Fruit fly (Drosophila melanogaster) whole organism, embryonic: Measurements from ENCODE around the gene Mekk1.

Experiments used
- CG10431 ChIP-seq: fragments of 200-800 bp; sonication (Bioruptor generic); optimal IDR thresholded peaks from 3 replicates; lab custom pipeline; 2018; ENCODE audit warnings: missing biosample characterization, mild to moderate bottlenecking, missing genetic modification characterization
- CG10979 ChIP-seq: fragments of 200-800 bp; sonication (Bioruptor generic); optimal IDR thresholded peaks from 2 replicates; lab custom pipeline; 2018; ENCODE audit warnings: missing biosample characterization, mild to moderate bottlenecking, missing genetic modification characterization, moderate library complexity
- CG11093 ChIP-seq: fragments of 200-800 bp; sonication (Bioruptor generic); IDR thresholded peaks from 3 replicates; pipeline ENCODE4 v1.3.6; 2022; ENCODE audit warnings: missing biosample characterization, missing genetic modification characterization
- CG11504 ChIP-seq: fragments of 200-800 bp; sonication (Bioruptor generic); optimal IDR thresholded peaks from 3 replicates; lab custom pipeline; 2019; ENCODE audit warnings: missing biosample characterization, mild to moderate bottlenecking, missing genetic modification characterization, moderate library complexity
- CG13296 ChIP-seq: fragments of 200-800 bp; sonication (Bioruptor generic); optimal IDR thresholded peaks from 3 replicates; lab custom pipeline; 2018; ENCODE audit warnings: missing biosample characterization, mild to moderate bottlenecking, missing genetic modification characterization
- CG13775 ChIP-seq: fragments of 200-800 bp; sonication (Bioruptor generic); optimal IDR thresholded peaks from 3 replicates; lab custom pipeline; 2017; ENCODE audit warnings: missing biosample characterization, mild to moderate bottlenecking, missing genetic modification characterization
- CG14014 ChIP-seq: fragments of 200-800 bp; sonication (Bioruptor generic); IDR thresholded peaks from 2 replicates; pipeline ENCODE4 v1.3.6; 2022; ENCODE audit warnings: missing biosample characterization, missing genetic modification characterization
- CG15479 ChIP-seq: fragments of 200-800 bp; sonication (Bioruptor generic); optimal IDR thresholded peaks from 3 replicates; lab custom pipeline; 2019; ENCODE audit warnings: missing biosample characterization, mild to moderate bottlenecking, missing genetic modification characterization, moderate library complexity
- CG15601 ChIP-seq: fragments of 200-800 bp; sonication (Bioruptor generic); optimal IDR thresholded peaks from 3 replicates; lab custom pipeline; 2019; ENCODE audit warnings: missing biosample characterization, mild to moderate bottlenecking, missing genetic modification characterization, moderate library complexity
- CG2889 ChIP-seq: fragments of 200-800 bp; sonication (Bioruptor generic); IDR thresholded peaks from 3 replicates; pipeline ENCODE4 v1.3.6; 2022; ENCODE audit warnings: missing biosample characterization, missing genetic modification characterization
- CG31388 ChIP-seq: fragments of 200-800 bp; sonication (Bioruptor generic); optimal IDR thresholded peaks from 2 replicates; lab custom pipeline; 2016; ENCODE audit warnings: missing biosample characterization, missing genetic modification characterization
- CG34224 ChIP-seq: fragments of 200-800 bp; sonication (Bioruptor generic); IDR thresholded peaks from 3 replicates; pipeline ENCODE4 v1.3.6; 2022; ENCODE audit warnings: missing biosample characterization, missing genetic modification characterization; ENCODE audit not compliant: partially characterized antibody
- CG42726 ChIP-seq: fragments of 200-800 bp; sonication (Bioruptor generic); IDR thresholded peaks from 2 replicates; pipeline ENCODE4 v1.3.6; 2022; ENCODE audit warnings: missing biosample characterization, missing genetic modification characterization; ENCODE audit not compliant: partially characterized antibody
- CG5953 ChIP-seq: fragments of 200-800 bp; sonication (Bioruptor generic); IDR thresholded peaks from 2 replicates; pipeline ENCODE4 v1.3.6; 2022; ENCODE audit warnings: missing biosample characterization, missing genetic modification characterization
- CG7928 ChIP-seq: fragments of 200-800 bp; sonication (Bioruptor generic); optimal IDR thresholded peaks from 2 replicates; lab custom pipeline; 2017; ENCODE audit warnings: missing biosample characterization, mild to moderate bottlenecking, missing genetic modification characterization
- CG8089 ChIP-seq: fragments of 200-800 bp; sonication (Bioruptor generic); optimal IDR thresholded peaks from 3 replicates; lab custom pipeline; 2016; ENCODE audit warnings: missing biosample characterization, missing genetic modification characterization
- CG8765 ChIP-seq: fragments of 200-800 bp; sonication (Bioruptor generic); IDR thresholded peaks from 2 replicates; pipeline ENCODE4 v1.3.6; 2022; ENCODE audit warnings: missing biosample characterization, missing genetic modification characterization
- CHES-1-like ChIP-seq: fragments of 200-800 bp; sonication (Bioruptor generic); optimal IDR thresholded peaks from 2 replicates; lab custom pipeline; 2016; ENCODE audit warnings: missing biosample characterization, missing genetic modification characterization
- CTCF ChIP-seq: fragments of 200-800 bp; sonication (Bioruptor generic); optimal IDR thresholded peaks from 2 replicates; lab custom pipeline; 2017; ENCODE audit warnings: missing biosample characterization, mild to moderate bottlenecking, missing genetic modification characterization, moderate library complexity
- Camta ChIP-seq: fragments of 200-800 bp; sonication (Bioruptor generic); optimal IDR thresholded peaks from 2 replicates; lab custom pipeline; 2016; ENCODE audit warnings: missing biosample characterization, missing genetic modification characterization
- Fer1 ChIP-seq: fragments of 200-800 bp; sonication (Bioruptor generic); optimal IDR thresholded peaks from 2 replicates; lab custom pipeline; 2017; ENCODE audit warnings: missing biosample characterization, mild to moderate bottlenecking, missing genetic modification characterization
- Gsc ChIP-seq: fragments of 200-800 bp; sonication (Bioruptor generic); IDR thresholded peaks from 2 replicates; pipeline ENCODE4 v1.3.6; 2022; ENCODE audit warnings: missing biosample characterization, missing genetic modification characterization
- Gug ChIP-seq: fragments of 200-800 bp; sonication (Bioruptor generic); IDR thresholded peaks from 4 replicates; pipeline ENCODE4 v1.3.6; 2022; ENCODE audit warnings: missing biosample characterization, missing genetic modification characterization
- HLHmδ ChIP-seq: fragments of 200-800 bp; sonication (Bioruptor generic); optimal IDR thresholded peaks from 2 replicates; lab custom pipeline; 2018; ENCODE audit warnings: missing biosample characterization, mild to moderate bottlenecking, missing genetic modification characterization, moderate library complexity
- Hand ChIP-seq: fragments of 200-800 bp; sonication (Bioruptor generic); optimal IDR thresholded peaks from 2 replicates; lab custom pipeline; 2017; ENCODE audit warnings: mild to moderate bottlenecking, missing biosample characterization, missing genetic modification reagents, missing genetic modification characterization
- Hey ChIP-seq: fragments of 200-800 bp; sonication (Bioruptor generic); optimal IDR thresholded peaks from 3 replicates; lab custom pipeline; 2018; ENCODE audit warnings: missing biosample characterization, mild to moderate bottlenecking, missing genetic modification characterization
- Lim3 ChIP-seq: fragments of 200-800 bp; sonication (Bioruptor generic); IDR thresholded peaks from 2 replicates; pipeline ENCODE4 v1.3.6; 2022; ENCODE audit warnings: missing biosample characterization, missing genetic modification characterization
- Mad ChIP-seq: fragments of 200-800 bp; sonication (Bioruptor generic); optimal IDR thresholded peaks from 2 replicates; lab custom pipeline; 2016; ENCODE audit warnings: missing biosample characterization, missing genetic modification characterization
- Meics ChIP-seq: fragments of 200-800 bp; sonication (Bioruptor generic); optimal IDR thresholded peaks from 2 replicates; lab custom pipeline; 2017; ENCODE audit warnings: missing biosample characterization, mild to moderate bottlenecking, missing genetic modification characterization
- Myb ChIP-seq: fragments of 200-800 bp; sonication (Bioruptor generic); optimal IDR thresholded peaks from 2 replicates; lab custom pipeline; 2016; ENCODE audit warnings: missing biosample characterization, missing genetic modification characterization
- NK7.1 ChIP-seq: fragments of 200-800 bp; sonication (Bioruptor generic); optimal IDR thresholded peaks from 3 replicates; lab custom pipeline; 2016; ENCODE audit warnings: missing biosample characterization, missing genetic modification characterization
- Rx ChIP-seq: fragments of 200-800 bp; sonication (Bioruptor generic); IDR thresholded peaks from 2 replicates; pipeline ENCODE4 v1.3.6; 2022; ENCODE audit warnings: missing biosample characterization, missing genetic modification characterization
- bab2 ChIP-seq: fragments of 200-800 bp; sonication (Bioruptor generic); optimal IDR thresholded peaks from 2 replicates; lab custom pipeline; 2016; ENCODE audit warnings: missing biosample characterization, missing genetic modification characterization
- bsh ChIP-seq, 2 experiments: fragments of 200-800 bp; sonication (Bioruptor generic); optimal IDR thresholded peaks; 2 replicates each; lab custom pipeline; 2017 to 2018; ENCODE audit warnings: mild to moderate bottlenecking in 2 of 2, missing biosample characterization in 2 of 2, missing genetic modification characterization in 2 of 2, moderate library complexity in 1 of 2
- cwo ChIP-seq: fragments of 200-800 bp; sonication (Bioruptor generic); optimal IDR thresholded peaks from 3 replicates; lab custom pipeline; 2017; ENCODE audit warnings: missing biosample characterization, missing genetic modification characterization, mild to moderate bottlenecking, moderate library complexity, missing genetic modification reagents
- dysf ChIP-seq: fragments of 200-800 bp; sonication (Bioruptor generic); IDR thresholded peaks from 3 replicates; pipeline ENCODE4 v1.3.6; 2022; ENCODE audit warnings: missing biosample characterization, missing genetic modification characterization
- fd3F ChIP-seq: fragments of 200-800 bp; sonication (Bioruptor generic); optimal IDR thresholded peaks from 2 replicates; lab custom pipeline; 2018; ENCODE audit warnings: missing biosample characterization, mild to moderate bottlenecking, missing genetic modification characterization, moderate library complexity
- ftz-f1 ChIP-seq: fragments of 200-800 bp; sonication (Bioruptor generic); optimal IDR thresholded peaks from 2 replicates; lab custom pipeline; 2016; ENCODE audit warnings: missing biosample characterization, missing genetic modification characterization
- gce ChIP-seq: fragments of 200-800 bp; sonication (Bioruptor generic); IDR thresholded peaks from 3 replicates; pipeline ENCODE4 v1.3.6; 2022; ENCODE audit warnings: missing biosample characterization, missing genetic modification characterization
- gro ChIP-seq: fragments of 200-800 bp; sonication (Bioruptor generic); optimal IDR thresholded peaks from 2 replicates; lab custom pipeline; 2016; ENCODE audit warnings: missing biosample characterization, missing genetic modification characterization
- h ChIP-seq: fragments of >200 bp; optimal IDR thresholded peaks from 2 replicates; lab custom pipeline; 2017
- lola ChIP-seq, 3 experiments: fragments of >200 bp in 2 of 3; fragments of 200-800 bp in 1 of 3; sonication (Bioruptor generic) in 1 of 3; optimal IDR thresholded peaks; 2 replicates each; lab custom pipeline; 2017 to 2019; ENCODE audit warnings: missing biosample characterization in 3 of 3, missing genetic modification characterization in 3 of 3, mild to moderate bottlenecking in 1 of 3, moderate library complexity in 1 of 3
- mirr ChIP-seq: fragments of 200-800 bp; sonication (Bioruptor generic); optimal IDR thresholded peaks from 3 replicates; lab custom pipeline; 2018; ENCODE audit warnings: missing biosample characterization, mild to moderate bottlenecking, missing genetic modification characterization
- pb ChIP-seq: fragments of 200-800 bp; sonication (Bioruptor generic); optimal IDR thresholded peaks from 3 replicates; lab custom pipeline; 2016; ENCODE audit warnings: missing biosample characterization, missing genetic modification characterization
- peb ChIP-seq: fragments of 200-800 bp; sonication (Bioruptor generic); IDR thresholded peaks from 2 replicates; pipeline ENCODE4 v1.3.6; 2022; ENCODE audit warnings: missing biosample characterization, missing genetic modification characterization
- sens-2 ChIP-seq: fragments of 200-800 bp; sonication (Bioruptor generic); IDR thresholded peaks from 2 replicates; pipeline ENCODE4 v1.3.6; 2022; ENCODE audit warnings: missing biosample characterization, missing genetic modification characterization
- shn ChIP-seq: fragments of 200-800 bp; sonication (Bioruptor generic); optimal IDR thresholded peaks from 3 replicates; lab custom pipeline; 2016; ENCODE audit warnings: missing biosample characterization, missing genetic modification characterization
- twi ChIP-seq: fragments of 200-800 bp; optimal IDR thresholded peaks from 2 replicates; lab custom pipeline; 2019; ENCODE audit warnings: missing biosample characterization, mild to moderate bottlenecking, missing genetic modification characterization, moderate library complexity
- unc-4 ChIP-seq: fragments of 200-800 bp; sonication (Bioruptor generic); IDR thresholded peaks from 2 replicates; pipeline ENCODE4 v1.3.6; 2022; ENCODE audit warnings: missing biosample characterization, missing genetic modification characterization; ENCODE audit not compliant: partially characterized antibody
- wek ChIP-seq: fragments of 200-800 bp; sonication (Bioruptor generic); optimal IDR thresholded peaks from 3 replicates; lab custom pipeline; 2018; ENCODE audit warnings: missing biosample characterization, mild to moderate bottlenecking, missing genetic modification characterization, moderate library complexity

Mekk1 gene

DNA sequence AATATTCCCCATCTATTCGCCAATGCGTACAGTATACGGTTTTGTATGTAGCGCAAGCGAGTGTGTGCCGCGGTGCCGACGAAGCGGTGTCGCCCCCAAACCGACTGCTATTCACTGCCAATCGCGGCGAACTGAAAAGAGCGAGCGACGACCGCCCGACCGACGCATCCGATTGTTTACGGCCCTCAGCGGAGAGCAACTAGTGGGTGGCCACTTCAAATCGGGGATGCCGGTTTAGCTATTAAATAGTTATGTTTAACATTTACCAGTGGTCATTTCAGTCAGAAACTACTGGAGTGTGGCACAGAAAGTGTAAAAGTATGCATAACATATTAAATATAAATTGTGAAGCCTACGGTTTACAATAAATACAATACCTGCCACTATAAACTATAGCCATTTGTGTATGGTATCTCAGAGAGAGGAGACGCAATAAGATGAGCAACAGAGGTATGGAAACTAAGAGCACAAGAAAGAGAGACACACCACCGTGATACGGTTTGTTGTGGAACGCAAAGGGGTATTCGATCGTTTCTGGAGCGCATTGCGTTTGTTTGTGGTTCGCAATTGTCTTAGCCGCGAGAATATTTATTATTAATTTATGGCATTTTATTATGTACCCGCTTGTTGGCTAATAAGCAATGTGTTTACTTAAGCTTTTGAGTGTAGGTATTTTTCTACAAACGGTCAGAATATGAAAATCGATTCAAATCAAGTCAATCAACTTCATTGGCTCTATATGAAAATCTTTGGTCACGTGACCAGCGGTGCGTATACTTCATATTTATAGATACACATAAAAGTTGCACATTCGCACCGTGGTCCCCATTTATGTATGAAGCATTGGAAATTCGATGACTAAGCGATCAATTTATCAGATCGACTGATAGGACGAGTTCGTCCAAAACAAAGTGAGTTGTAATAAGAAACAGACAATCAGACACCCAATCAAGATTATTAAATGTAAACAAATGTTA, 3.1 kb downstream of the Mekk1 start (continued):
- TF ChIP-seq CG34224 (GFP tag; lab: Robert Waterston, UW) = 0 out of 3 replicates have a peak, but pooled peaks have one; percentile 55
- TF ChIP-seq wek = peak; percentile 69
- no peak for TF ChIP-seq Rx (GFP tag; lab: Robert Waterston, UW)
- TF ChIP-seq CG11093 = no peak
- no peak for TF ChIP-seq CG15479 (GFP tag; lab: Kevin White, UChicago)
- TF ChIP-seq Gug (GFP tag; lab: Robert Waterston, UW) = no peak
- no peak for TF ChIP-seq CG8089 (GFP tag; lab: Kevin White, UChicago)
- TF ChIP-seq unc-4 (GFP tag; lab: Robert Waterston, UW) = no peak; the same call in 1 of the 2 replicates
- TF ChIP-seq Meics (GFP tag; lab: Kevin White, UChicago) = peak; percentile 13
- peak; percentile 50 for TF ChIP-seq CG10979
- no peak for TF ChIP-seq CG15601 (tag; lab: Kevin White, UChicago)
- no peak for TF ChIP-seq CTCF (GFP tag; lab: Kevin White, UChicago)
- TF ChIP-seq CG5953 (GFP tag; lab: Robert Waterston, UW) = no peak
- TF ChIP-seq shn = no peak
- no peak; the same call in 1 of the 2 replicates for TF ChIP-seq CG14014 (GFP tag; lab: Robert Waterston, UW)
- no peak for TF ChIP-seq CG10431 (GFP tag; lab: Kevin White, UChicago)
- TF ChIP-seq Myb (GFP tag; lab: Kevin White, UChicago) = no peak
- no peak for TF ChIP-seq Gsc (GFP tag; lab: Robert Waterston, UW)
- TF ChIP-seq CG11504 = no peak
- no peak for TF ChIP-seq CG13775
- peak; percentile 12 for TF ChIP-seq ftz-f1 (GFP tag; lab: Kevin White, UChicago)
- no peak for TF ChIP-seq Hand (GFP tag; lab: Kevin White, UChicago)
- no peak for TF ChIP-seq bsh (GFP tag; optimal IDR thresholded peaks at IDR 0.05; lab: Kevin White, UChicago)
- TF ChIP-seq NK7.1 (GFP tag; lab: Kevin White, UChicago) = no peak
- TF ChIP-seq twi (tag; lab: Kevin White, UChicago) = no peak
- TF ChIP-seq CG7928 = no peak
- TF ChIP-seq Camta (GFP tag; lab: Kevin White, UChicago) = no peak
- TF ChIP-seq HLHmδ = peak; percentile 58
- no peak for TF ChIP-seq sens-2 (GFP tag; lab: Robert Waterston, UW)
- TF ChIP-seq CG31388 (GFP tag; lab: Kevin White, UChicago) = no peak
- TF ChIP-seq CG2889 = no peak
- TF ChIP-seq gro (GFP tag; lab: Kevin White, UChicago) = no peak
- TF ChIP-seq dysf (GFP tag; lab: Robert Waterston, UW) = no peak
- no peak for TF ChIP-seq CHES-1-like (GFP tag; lab: Kevin White, UChicago)
- TF ChIP-seq fd3F = no peak
- no peak for TF ChIP-seq pb (GFP tag; lab: Kevin White, UChicago)
- no peak for TF ChIP-seq Lim3 (GFP tag; lab: Robert Waterston, UW)
- TF ChIP-seq h = no peak
- TF ChIP-seq CG8765 (GFP tag; lab: Robert Waterston, UW) = no peak
- TF ChIP-seq Mad (GFP tag; lab: Kevin White, UChicago) = no peak
- no peak for TF ChIP-seq peb (GFP tag; lab: Robert Waterston, UW)
- TF ChIP-seq Fer1 = peak; percentile 25
- no peak for TF ChIP-seq Hey
- no peak for TF ChIP-seq lola (GFP tag; optimal IDR thresholded peaks at IDR 0.05; lab: Kevin White, UChicago)
- TF ChIP-seq bab2 (GFP tag; lab: Kevin White, UChicago) = no peak
- TF ChIP-seq CG42726 (GFP tag; lab: Robert Waterston, UW) = peak; percentile 56; the same call in 1 of the 2 replicates
- no peak for TF ChIP-seq gce
- no peak for TF ChIP-seq mirr
- TF ChIP-seq CG13296 (GFP tag; lab: Kevin White, UChicago) = peak; percentile 30
- TF ChIP-seq cwo (GFP tag; lab: Kevin White, UChicago) = peak; percentile 91
